Worm (Caenorhabditis elegans) whole organism, L1 larva: Measurements from ENCODE around the gene B0001.8.

Source experiments
- egl-13 ChIP-seq: sonication (generic microtip); optimal IDR thresholded peaks from 2 replicates; lab custom pipeline; 2016; ENCODE audit warnings: missing genotype, missing genetic modification reagents, missing genetic modification characterization, missing compliant biosample characterization
- lin-15B ChIP-seq: fragments of 150-350 bp; sonication (generic microtip); optimal IDR thresholded peaks from 3 replicates; lab custom pipeline; 2014; ENCODE audit warnings: missing biosample characterization, missing genetic modification characterization
- nhr-237 ChIP-seq: fragments of 150-350 bp; optimal IDR thresholded peaks from 2 replicates; lab custom pipeline; 2014; ENCODE audit warnings: missing biosample characterization, missing genetic modification characterization
- rnt-1 ChIP-seq: sonication (generic microtip); optimal IDR thresholded peaks from 2 replicates; lab custom pipeline; 2016; ENCODE audit warnings: mild to moderate bottlenecking, missing genetic modification characterization, moderate library complexity, missing compliant biosample characterization

DNA sequence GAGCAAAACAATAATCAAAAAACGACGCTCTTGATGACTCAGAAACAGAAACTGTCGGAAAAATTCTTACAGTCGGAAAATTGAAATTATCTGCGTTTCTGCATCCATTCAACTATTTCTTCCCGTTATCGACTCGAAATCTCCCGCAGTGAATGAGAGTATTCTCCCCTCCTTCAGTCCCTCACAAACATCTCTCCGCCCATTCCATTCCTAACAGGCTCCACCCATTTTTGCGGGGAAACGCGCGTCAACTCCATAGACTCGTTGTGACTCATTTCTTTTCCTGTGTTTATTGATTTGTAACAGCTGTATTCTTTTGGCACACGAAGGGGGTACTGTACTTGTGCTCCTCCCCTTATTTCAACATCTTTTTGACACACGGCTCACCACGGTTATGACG is 13.0 kb downstream of the B0001.8 start:
- no peak for TF ChIP-seq egl-13
- TF ChIP-seq lin-15B (tag; lab: Kevin White, UChicago), result no peak
- no peak for TF ChIP-seq nhr-237 (tag; lab: Kevin White, UChicago)
- TF ChIP-seq rnt-1 (tag; lab: Kevin White, UChicago), result no peak
